Fruit fly (Drosophila melanogaster) whole organism, embryonic: ENCODE data around the gene Sf3a2.

Experiments
- Ada2b ChIP-seq: fragments of 200-800 bp; sonication (Bioruptor generic); IDR thresholded peaks from 2 replicates; pipeline ENCODE4 v1.3.6; 2022; ENCODE audit warnings: missing biosample characterization, missing genetic modification characterization
- Aef1 ChIP-seq: fragments of 200-800 bp; sonication (Bioruptor generic); IDR thresholded peaks from 3 replicates; pipeline ENCODE4 v1.3.6; 2022; ENCODE audit warnings: missing biosample characterization, missing genetic modification characterization
- Asciz ChIP-seq: fragments of 200-800 bp; sonication (Bioruptor generic); optimal IDR thresholded peaks from 2 replicates; lab custom pipeline; 2017; ENCODE audit warnings: missing biosample characterization, mild to moderate bottlenecking, missing genetic modification characterization, missing genetic modification reagents
- BEAF-32 ChIP-seq: fragments of 200-800 bp; sonication (Bioruptor generic); optimal IDR thresholded peaks from 3 replicates; lab custom pipeline; 2017; ENCODE audit warnings: missing biosample characterization, missing genetic modification characterization, mild to moderate bottlenecking, moderate library complexity, missing genetic modification reagents
- BtbVII ChIP-seq: fragments of 200-800 bp; sonication (Bioruptor generic); optimal IDR thresholded peaks from 3 replicates; lab custom pipeline; 2017; ENCODE audit warnings: missing biosample characterization, mild to moderate bottlenecking, missing genetic modification characterization
- CG10147 ChIP-seq: fragments of 200-800 bp; sonication (Bioruptor generic); optimal IDR thresholded peaks from 2 replicates; lab custom pipeline; 2019; ENCODE audit warnings: missing biosample characterization, mild to moderate bottlenecking, missing genetic modification characterization, moderate library complexity
- CG10543 ChIP-seq: fragments of 200-800 bp; sonication (Bioruptor generic); optimal IDR thresholded peaks from 3 replicates; lab custom pipeline; 2017; ENCODE audit warnings: missing biosample characterization, mild to moderate bottlenecking, missing genetic modification characterization, moderate library complexity
- CG11093 ChIP-seq: fragments of 200-800 bp; sonication (Bioruptor generic); IDR thresholded peaks from 3 replicates; pipeline ENCODE4 v1.3.6; 2022; ENCODE audit warnings: missing biosample characterization, missing genetic modification characterization
- CG11504 ChIP-seq: fragments of 200-800 bp; sonication (Bioruptor generic); optimal IDR thresholded peaks from 3 replicates; lab custom pipeline; 2019; ENCODE audit warnings: missing biosample characterization, mild to moderate bottlenecking, missing genetic modification characterization, moderate library complexity
- CG14050 ChIP-seq: fragments of 200-800 bp; sonication (Bioruptor generic); IDR thresholded peaks from 3 replicates; pipeline ENCODE4 v1.3.6; 2022; ENCODE audit warnings: missing biosample characterization, missing genetic modification characterization
- CG14710 ChIP-seq: fragments of 200-800 bp; sonication (Bioruptor generic); optimal IDR thresholded peaks from 3 replicates; lab custom pipeline; 2019; ENCODE audit warnings: missing biosample characterization, mild to moderate bottlenecking, missing genetic modification characterization, moderate library complexity
- CG15514 ChIP-seq: fragments of 200-800 bp; sonication (Bioruptor generic); optimal IDR thresholded peaks from 3 replicates; lab custom pipeline; 2017; ENCODE audit warnings: missing biosample characterization, missing genetic modification characterization, mild to moderate bottlenecking, moderate library complexity, missing genetic modification reagents
- CG16779 ChIP-seq: fragments of 200-800 bp; sonication (Bioruptor generic); IDR thresholded peaks from 2 replicates; pipeline ENCODE4 v1.3.6; 2022; ENCODE audit warnings: missing biosample characterization, missing genetic modification characterization
- CG17361 ChIP-seq: fragments of 200-800 bp; sonication (Bioruptor generic); IDR thresholded peaks from 3 replicates; pipeline ENCODE4 v1.3.6; 2022; ENCODE audit warnings: missing biosample characterization, missing genetic modification characterization
- CG1792 ChIP-seq: fragments of 200-800 bp; sonication (Bioruptor generic); optimal IDR thresholded peaks from 2 replicates; lab custom pipeline; 2016; ENCODE audit warnings: missing biosample characterization, missing genetic modification characterization
- CG2129 ChIP-seq: fragments of 200-800 bp; sonication (Bioruptor generic); IDR thresholded peaks from 2 replicates; pipeline ENCODE4 v1.3.6; 2022; ENCODE audit warnings: missing biosample characterization, missing genetic modification characterization; ENCODE audit not compliant: partially characterized antibody
- CG2678 ChIP-seq: fragments of 200-800 bp; sonication (Bioruptor generic); optimal IDR thresholded peaks from 3 replicates; lab custom pipeline; 2019; ENCODE audit warnings: missing biosample characterization, mild to moderate bottlenecking, missing genetic modification characterization, moderate library complexity
- CG2875 ChIP-seq: fragments of 200-800 bp; sonication (Bioruptor generic); optimal IDR thresholded peaks from 2 replicates; lab custom pipeline; 2017; ENCODE audit warnings: missing biosample characterization, mild to moderate bottlenecking, missing genetic modification characterization, missing genetic modification reagents
- CG3281 ChIP-seq: fragments of 200-800 bp; sonication (Bioruptor generic); optimal IDR thresholded peaks from 3 replicates; lab custom pipeline; 2017; ENCODE audit warnings: missing biosample characterization, mild to moderate bottlenecking, missing genetic modification characterization
- CG4617 ChIP-seq: fragments of 200-800 bp; sonication (Bioruptor generic); optimal IDR thresholded peaks from 3 replicates; lab custom pipeline; 2016; ENCODE audit warnings: missing biosample characterization, missing genetic modification characterization, borderline replicate concordance
- CG7839 ChIP-seq: fragments of 200-800 bp; sonication (Bioruptor generic); optimal IDR thresholded peaks from 3 replicates; lab custom pipeline; 2018; ENCODE audit warnings: missing biosample characterization, mild to moderate bottlenecking, missing genetic modification characterization, moderate library complexity
- CG8281 ChIP-seq: fragments of 200-800 bp; sonication (Bioruptor generic); optimal IDR thresholded peaks from 2 replicates; lab custom pipeline; 2018; ENCODE audit warnings: missing biosample characterization, mild to moderate bottlenecking, missing genetic modification characterization, moderate library complexity
- D19A ChIP-seq: fragments of 200-800 bp; optimal IDR thresholded peaks from 3 replicates; lab custom pipeline; 2019; ENCODE audit warnings: missing biosample characterization, mild to moderate bottlenecking, missing genetic modification characterization, moderate library complexity
- D19B ChIP-seq: fragments of 200-800 bp; sonication (Bioruptor generic); optimal IDR thresholded peaks from 2 replicates; lab custom pipeline; 2017; ENCODE audit warnings: missing biosample characterization, mild to moderate bottlenecking, missing genetic modification characterization
- Fer2 ChIP-seq: fragments of 200-800 bp; sonication (Bioruptor generic); optimal IDR thresholded peaks from 2 replicates; lab custom pipeline; 2018; ENCODE audit warnings: missing biosample characterization, mild to moderate bottlenecking, missing genetic modification characterization, moderate library complexity
- Hand ChIP-seq: fragments of 200-800 bp; sonication (Bioruptor generic); optimal IDR thresholded peaks from 2 replicates; lab custom pipeline; 2017; ENCODE audit warnings: mild to moderate bottlenecking, missing biosample characterization, missing genetic modification reagents, missing genetic modification characterization
- Hr3 ChIP-seq: fragments of 200-800 bp; sonication (Bioruptor generic); optimal IDR thresholded peaks from 3 replicates; lab custom pipeline; 2016; ENCODE audit warnings: missing biosample characterization, missing genetic modification characterization
- MBD-R2 ChIP-seq: fragments of 200-800 bp; sonication (Bioruptor generic); IDR thresholded peaks from 2 replicates; pipeline ENCODE4 v1.3.6; 2022; ENCODE audit warnings: missing biosample characterization, missing genetic modification characterization
- MESR4 ChIP-seq: fragments of 200-800 bp; sonication (Bioruptor generic); optimal IDR thresholded peaks from 2 replicates; lab custom pipeline; 2018; ENCODE audit warnings: missing biosample characterization, mild to moderate bottlenecking, missing genetic modification characterization, moderate library complexity
- Oaz ChIP-seq: fragments of 200-800 bp; sonication (Bioruptor generic); IDR thresholded peaks from 2 replicates; pipeline ENCODE4 v1.3.6; 2022; ENCODE audit warnings: missing biosample characterization, missing genetic modification characterization
- PHDP ChIP-seq: fragments of 200-800 bp; sonication (Bioruptor generic); optimal IDR thresholded peaks from 3 replicates; lab custom pipeline; 2018; ENCODE audit warnings: missing biosample characterization, mild to moderate bottlenecking, missing genetic modification characterization, moderate library complexity
- Six4 ChIP-seq: fragments of 200-800 bp; sonication (Bioruptor generic); optimal IDR thresholded peaks from 2 replicates; lab custom pipeline; 2016; ENCODE audit warnings: missing biosample characterization, missing genetic modification characterization
- chif ChIP-seq, 2 experiments: fragments of 200-800 bp; sonication (Bioruptor generic); optimal IDR thresholded peaks; 3 replicates each; lab custom pipeline; 2016; ENCODE audit warnings: missing biosample characterization in 2 of 2, missing genetic modification characterization in 2 of 2
- dysf ChIP-seq: fragments of 200-800 bp; sonication (Bioruptor generic); IDR thresholded peaks from 3 replicates; pipeline ENCODE4 v1.3.6; 2022; ENCODE audit warnings: missing biosample characterization, missing genetic modification characterization
- ems ChIP-seq: fragments of 200-800 bp; sonication (Bioruptor generic); optimal IDR thresholded peaks from 3 replicates; lab custom pipeline; 2016; ENCODE audit warnings: missing biosample characterization, missing genetic modification characterization
- esg ChIP-seq: fragments of 200-800 bp; sonication (Bioruptor generic); conservative IDR thresholded peaks from 2 replicates; pipeline ENCODE4 v1.3.6; 2022; ENCODE audit warnings: missing biosample characterization, missing genetic modification characterization
- eyg ChIP-seq: fragments of 200-800 bp; sonication (Bioruptor generic); optimal IDR thresholded peaks from 3 replicates; lab custom pipeline; 2016; ENCODE audit warnings: missing biosample characterization, missing genetic modification characterization
- her ChIP-seq: fragments of 200-800 bp; sonication (Bioruptor generic); optimal IDR thresholded peaks from 2 replicates; lab custom pipeline; 2016; ENCODE audit warnings: missing biosample characterization, missing genetic modification characterization
- jigr1 ChIP-seq: fragments of 200-800 bp; sonication (Bioruptor generic); IDR thresholded peaks from 3 replicates; pipeline ENCODE4 v1.3.6; 2022; ENCODE audit warnings: missing biosample characterization, missing genetic modification characterization
- lilli ChIP-seq: fragments of 200-800 bp; sonication (Bioruptor generic); optimal IDR thresholded peaks from 3 replicates; lab custom pipeline; 2016; ENCODE audit warnings: missing biosample characterization, missing genetic modification characterization
- mam ChIP-seq: fragments of 200-800 bp; sonication (Bioruptor generic); optimal IDR thresholded peaks from 3 replicates; lab custom pipeline; 2016; ENCODE audit warnings: missing biosample characterization, missing genetic modification characterization
- pan ChIP-seq, 4 experiments: fragments of >200 bp in 3 of 4; fragments of 200-800 bp in 1 of 4; sonication (Bioruptor generic) in 1 of 4; optimal IDR thresholded peaks in 3 of 4; IDR thresholded peaks in 1 of 4; 2 replicates each; pipeline versions ENCODE4 v1.3.6 to Lab custom; 2017 to 2022; ENCODE audit warnings: missing biosample characterization in 2 of 4, missing genetic modification characterization in 2 of 4, mixed read lengths in 1 of 4
- shn ChIP-seq: fragments of 200-800 bp; sonication (Bioruptor generic); optimal IDR thresholded peaks from 3 replicates; lab custom pipeline; 2016; ENCODE audit warnings: missing biosample characterization, missing genetic modification characterization
- sisA ChIP-seq: fragments of 200-800 bp; sonication (Bioruptor generic); IDR thresholded peaks from 2 replicates; pipeline ENCODE4 v1.3.6; 2022; ENCODE audit warnings: missing biosample characterization, missing genetic modification characterization
- ssp ChIP-seq: fragments of 200-800 bp; sonication (Bioruptor generic); IDR thresholded peaks from 2 replicates; pipeline ENCODE4 v1.3.6; 2022; ENCODE audit warnings: missing biosample characterization, missing genetic modification characterization
- stwl ChIP-seq: fragments of 200-800 bp; sonication (Bioruptor generic); optimal IDR thresholded peaks from 3 replicates; lab custom pipeline; 2018; ENCODE audit warnings: missing biosample characterization, mild to moderate bottlenecking, missing genetic modification characterization, moderate library complexity
- unpg ChIP-seq: fragments of 200-800 bp; sonication (Bioruptor generic); optimal IDR thresholded peaks from 3 replicates; lab custom pipeline; 2018; ENCODE audit warnings: missing biosample characterization, mild to moderate bottlenecking, missing genetic modification characterization, moderate library complexity

The Sf3a2 gene

DNA sequence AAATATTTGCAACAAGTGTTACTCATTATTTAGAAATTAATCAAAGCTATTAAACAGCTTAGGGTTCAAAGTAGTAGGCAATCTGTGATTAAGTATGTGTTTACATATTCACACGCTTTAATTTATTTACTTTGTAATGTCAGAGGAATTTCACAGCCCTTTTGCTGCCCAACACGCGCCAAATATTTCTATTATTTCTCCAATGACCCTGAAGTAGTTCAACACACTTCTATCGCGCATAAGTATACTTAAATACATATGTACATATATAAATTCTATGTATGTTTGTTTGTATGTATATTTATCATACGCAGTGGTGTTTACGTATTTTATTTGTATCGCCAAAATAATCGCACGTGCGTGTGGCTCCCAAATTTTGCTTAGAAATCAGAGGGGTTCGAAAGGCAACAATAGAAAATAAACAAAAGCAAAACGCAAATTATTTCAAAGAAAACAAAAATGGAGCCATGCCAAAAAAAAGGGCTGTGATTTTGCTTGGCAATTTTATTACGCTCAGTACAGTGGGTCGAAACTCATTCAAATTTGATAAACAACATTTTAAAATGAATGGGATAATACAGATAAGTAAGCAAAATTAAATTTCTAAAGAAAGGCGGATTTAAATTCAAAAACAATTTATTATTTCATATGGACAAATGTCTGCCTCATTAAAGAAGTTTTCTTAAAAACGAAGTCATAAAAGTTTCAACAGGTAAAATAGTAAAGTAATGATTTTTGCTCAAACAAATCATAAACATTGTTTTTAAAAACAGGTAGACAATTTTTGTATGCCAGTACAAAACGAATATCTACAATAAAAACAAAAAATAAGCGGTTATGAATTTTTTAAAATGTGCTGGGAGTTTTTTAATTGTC, 10.4 kb downstream of the Sf3a2 start (continued):
- TF ChIP-seq Ada2b (GFP tag; lab: Robert Waterston, UW) = peak; percentile 23; the same call in 1 of the 2 replicates
- TF ChIP-seq ems (GFP tag; lab: Kevin White, UChicago) = peak; percentile 28
- no peak for TF ChIP-seq CG8281 (tag; lab: Kevin White, UChicago)
- TF ChIP-seq unpg (GFP tag; lab: Kevin White, UChicago) = peak; percentile 49
- no peak for TF ChIP-seq BEAF-32 (GFP tag; lab: Kevin White, UChicago)
- TF ChIP-seq MESR4 = no peak
- TF ChIP-seq Hand = peak; percentile 32
- TF ChIP-seq lilli (GFP tag; lab: Kevin White, UChicago) = peak; percentile 62
- TF ChIP-seq CG3281 (GFP tag; lab: Kevin White, UChicago) = peak; percentile 80
- peak; percentile 17 for TF ChIP-seq PHDP
- TF ChIP-seq CG2875 = no peak
- peak; percentile 67 for TF ChIP-seq CG11504 (tag; lab: Kevin White, UChicago)
- peak; percentile 18; the same call in 1 of the 2 replicates for TF ChIP-seq esg (GFP tag; lab: Robert Waterston, UW)
- no peak for TF ChIP-seq CG4617 (GFP tag; lab: Kevin White, UChicago)
- TF ChIP-seq sisA (GFP tag; lab: Robert Waterston, UW) = peak; percentile 17; the same call in 1 of the 2 replicates
- TF ChIP-seq ssp (GFP tag; lab: Robert Waterston, UW) = no peak
- TF ChIP-seq CG2678 (tag; lab: Kevin White, UChicago) = peak; percentile 71
- peak; percentile 23 for TF ChIP-seq eyg
- TF ChIP-seq shn (GFP tag; lab: Kevin White, UChicago) = peak; percentile 28
- peak; percentile 41 for TF ChIP-seq Asciz (GFP tag; lab: Kevin White, UChicago)
- 0 out of 2 replicates have a peak, but pooled peaks have one; percentile 30 for TF ChIP-seq Oaz (GFP tag; lab: Robert Waterston, UW)
- peak; percentile 70; the same call in 2 of the 3 replicates for TF ChIP-seq CG17361 (GFP tag; lab: Robert Waterston, UW)
- peak; percentile 6 for TF ChIP-seq Fer2 (tag; lab: Kevin White, UChicago)
- peak; percentile 39 for TF ChIP-seq MBD-R2 (GFP tag; lab: Robert Waterston, UW)
- no peak for TF ChIP-seq pan (optimal IDR thresholded peaks at IDR 0.05; lab: Kevin White, UChicago)
- peak in 1 of 2 experiments; percentile 32 for TF ChIP-seq pan (GFP tag; optimal IDR thresholded peaks at IDR 0.05 in 1 of 2, IDR thresholded peaks at IDR 0.05 in 1 of 2)
- TF ChIP-seq D19A (tag; lab: Kevin White, UChicago) = no peak
- peak; percentile 68 for TF ChIP-seq mam
- TF ChIP-seq Six4 (GFP tag; lab: Kevin White, UChicago) = peak; percentile 25
- TF ChIP-seq BtbVII (GFP tag; lab: Kevin White, UChicago) = peak; percentile 32
- TF ChIP-seq her (GFP tag; lab: Kevin White, UChicago) = peak; percentile 6
- no peak for TF ChIP-seq jigr1
- TF ChIP-seq Aef1 (GFP tag; lab: Robert Waterston, UW) = 0 out of 3 replicates have a peak, but pooled peaks have one; percentile 15
- peak; percentile 32 for TF ChIP-seq D19B
- no peak; the same call in 1 of the 2 replicates for TF ChIP-seq CG16779 (GFP tag; lab: Robert Waterston, UW)
- TF ChIP-seq dysf (GFP tag; lab: Robert Waterston, UW) = peak; percentile 46; the same call in 1 of the 3 replicates
- no peak for TF ChIP-seq stwl (tag; lab: Kevin White, UChicago)
- TF ChIP-seq CG2129 (GFP tag; lab: Robert Waterston, UW) = no peak
- TF ChIP-seq CG1792 = peak; percentile 1
- TF ChIP-seq CG14710 = no peak
- TF ChIP-seq CG7839 (tag; lab: Kevin White, UChicago) = peak; percentile 66
- peak in 1 of 2 experiments; percentile 9 for TF ChIP-seq chif (GFP tag; optimal IDR thresholded peaks at IDR 0.05; lab: Kevin White, UChicago)
- TF ChIP-seq CG10543 (GFP tag; lab: Kevin White, UChicago) = peak; percentile 50
- TF ChIP-seq CG14050 (GFP tag; lab: Robert Waterston, UW) = peak; percentile 12; the same call in 1 of the 3 replicates
- TF ChIP-seq CG10147 (GFP tag; lab: Kevin White, UChicago) = peak; percentile 63
- TF ChIP-seq CG11093 = no peak
- TF ChIP-seq Hr3 = peak; percentile 16
- peak; percentile 40 for TF ChIP-seq CG15514
